Worm (Caenorhabditis elegans) whole organism, young adult: ENCODE results near the gene hmp-1.

Experiments used
- ama-1 ChIP-seq, 3 experiments: fragments of 150-350 bp in 1 of 3; sonication (generic microtip) in 2 of 3; optimal IDR thresholded peaks; 2 replicates each; lab custom pipeline; 2014 to 2018; ENCODE audit warnings: missing biosample characterization in 2 of 3, missing genetic modification characterization in 2 of 3, missing genetic modification reagents in 2 of 3
- athp-1 ChIP-seq: sonication (generic microtip); optimal IDR thresholded peaks from 2 replicates; lab custom pipeline; 2017; ENCODE audit warnings: mild to moderate bottlenecking, missing genetic modification characterization, missing compliant biosample characterization
- dpff-1 ChIP-seq: sonication (generic microtip); optimal IDR thresholded peaks from 2 replicates; lab custom pipeline; 2017; ENCODE audit warnings: mild to moderate bottlenecking, missing genetic modification characterization, missing compliant biosample characterization
- egrh-3 ChIP-seq: fragments of 200-800 bp; sonication (Bioruptor generic); IDR thresholded peaks from 2 replicates; pipeline ENCODE4 v1.3.6; 2022; ENCODE audit warnings: missing genetic modification reagents, missing genetic modification characterization, missing compliant biosample characterization
- hsf-1 ChIP-seq: fragments of 200-800 bp; sonication (Bioruptor generic); IDR thresholded peaks from 2 replicates; pipeline ENCODE4 v1.3.6; 2022; ENCODE audit warnings: missing genetic modification reagents, missing genetic modification characterization, missing compliant biosample characterization
- lin-35 ChIP-seq, 3 experiments: fragments of 150-350 bp in 2 of 3; sonication (generic microtip) in 1 of 3; optimal IDR thresholded peaks; 2 replicates each; lab custom pipeline; 2014 to 2018; ENCODE audit warnings: missing biosample characterization in 3 of 3, missing genetic modification characterization in 3 of 3, missing genetic modification reagents in 3 of 3
- pha-4 ChIP-seq: fragments of 150-350 bp; sonication (generic microtip); optimal IDR thresholded peaks from 2 replicates; lab custom pipeline; 2014; ENCODE audit warnings: missing biosample characterization, missing genetic modification reagents, missing genetic modification characterization
- rcor-1 ChIP-seq: fragments of 200-800 bp; sonication (Bioruptor generic); IDR thresholded peaks from 2 replicates; pipeline ENCODE4 v1.3.6; 2022; ENCODE audit warnings: missing genetic modification reagents, missing genetic modification characterization, missing compliant biosample characterization
- sdz-38 ChIP-seq: sonication (generic microtip); optimal IDR thresholded peaks from 2 replicates; lab custom pipeline; 2016; ENCODE audit warnings: missing genotype, missing genetic modification characterization, missing compliant biosample characterization
- unc-62 ChIP-seq: fragments of 150-350 bp; optimal IDR thresholded peaks from 2 replicates; lab custom pipeline; 2014; ENCODE audit warnings: missing biosample characterization, missing genetic modification reagents, missing genetic modification characterization
- ztf-6 ChIP-seq: fragments of 200-800 bp; sonication (Bioruptor generic); IDR thresholded peaks from 2 replicates; pipeline ENCODE4 v1.3.6; 2022; ENCODE audit warnings: missing genetic modification reagents, missing genetic modification characterization, missing compliant biosample characterization

ce11 chrV:11826967-11827366, 18.7 kb upstream of the hmp-1 start, which contains the start of the genes mpst-1 and D2023.6:
- TF ChIP-seq ztf-6 (GFP tag; lab: Robert Waterston, UW) (no peak), sdz-38 (tag; lab: Kevin White, UChicago) (no peak), ama-1 (optimal IDR thresholded peaks at IDR 0.05; lab: Kevin White, UChicago) (no peak), ama-1 (GFP tag; optimal IDR thresholded peaks at IDR 0.05; lab: Kevin White, UChicago) (no peak), hsf-1 (GFP tag; lab: Robert Waterston, UW) (no peak), pha-4 (tag; lab: Kevin White, UChicago) (no peak), rcor-1 (GFP tag; lab: Robert Waterston, UW) (no peak), lin-35 (GFP tag; optimal IDR thresholded peaks at IDR 0.05; lab: Kevin White, UChicago) (no peak), athp-1 (tag; lab: Kevin White, UChicago) (no peak), dpff-1 (no peak), unc-62 (GFP tag; lab: Kevin White, UChicago) (no peak), egrh-3 (no peak)
